Fruit fly (Drosophila melanogaster) whole organism, embryonic: ENCODE results near the gene Ras85D.
A peak's percentile ranks its signal among the peaks of the same experiment; 100 is the strongest.

ENCODE experiments used
- C15 ChIP-seq: fragments of 200-800 bp; sonication (Bioruptor generic); IDR thresholded peaks from 3 replicates; pipeline ENCODE4 v1.3.6; 2022; ENCODE audit warnings: missing biosample characterization, missing genetic modification characterization
- CG11504 ChIP-seq: fragments of 200-800 bp; sonication (Bioruptor generic); optimal IDR thresholded peaks from 3 replicates; lab custom pipeline; 2019; ENCODE audit warnings: missing biosample characterization, mild to moderate bottlenecking, missing genetic modification characterization, moderate library complexity
- CG12659 ChIP-seq: fragments of 200-800 bp; sonication (Bioruptor generic); optimal IDR thresholded peaks from 3 replicates; lab custom pipeline; 2017; ENCODE audit warnings: mild to moderate bottlenecking, missing biosample characterization, missing genetic modification reagents, missing genetic modification characterization
- CG13894 ChIP-seq: fragments of 200-800 bp; sonication (Bioruptor generic); optimal IDR thresholded peaks from 3 replicates; lab custom pipeline; 2018; ENCODE audit warnings: missing biosample characterization, mild to moderate bottlenecking, missing genetic modification characterization, moderate library complexity
- CG15269 ChIP-seq: fragments of 200-800 bp; sonication (Bioruptor generic); optimal IDR thresholded peaks from 2 replicates; lab custom pipeline; 2018; ENCODE audit warnings: missing biosample characterization, mild to moderate bottlenecking, missing genetic modification characterization, moderate library complexity
- CG17361 ChIP-seq: fragments of 200-800 bp; sonication (Bioruptor generic); IDR thresholded peaks from 3 replicates; pipeline ENCODE4 v1.3.6; 2022; ENCODE audit warnings: missing biosample characterization, missing genetic modification characterization
- CG18476 ChIP-seq: fragments of 200-800 bp; sonication (Bioruptor generic); optimal IDR thresholded peaks from 2 replicates; lab custom pipeline; 2016; ENCODE audit warnings: missing biosample characterization, mild to moderate bottlenecking, missing genetic modification characterization
- CG18619 ChIP-seq: fragments of 200-800 bp; sonication (Bioruptor generic); optimal IDR thresholded peaks from 3 replicates; lab custom pipeline; 2017; ENCODE audit warnings: missing biosample characterization, mild to moderate bottlenecking, missing genetic modification characterization
- CG18764 ChIP-seq: fragments of 200-800 bp; sonication (Bioruptor generic); optimal IDR thresholded peaks from 3 replicates; lab custom pipeline; 2016; ENCODE audit warnings: missing biosample characterization, missing genetic modification characterization
- CG2120 ChIP-seq: fragments of 200-800 bp; sonication (Bioruptor generic); optimal IDR thresholded peaks from 3 replicates; lab custom pipeline; 2016; ENCODE audit warnings: missing biosample characterization, missing genetic modification characterization
- CG2199 ChIP-seq: fragments of 200-800 bp; sonication (Bioruptor generic); IDR thresholded peaks from 3 replicates; pipeline ENCODE4 v1.3.6; 2022; ENCODE audit warnings: missing biosample characterization, missing genetic modification characterization
- CG2678 ChIP-seq: fragments of 200-800 bp; sonication (Bioruptor generic); optimal IDR thresholded peaks from 3 replicates; lab custom pipeline; 2019; ENCODE audit warnings: missing biosample characterization, mild to moderate bottlenecking, missing genetic modification characterization, moderate library complexity
- CG30403 ChIP-seq: fragments of 200-800 bp; sonication (Bioruptor generic); optimal IDR thresholded peaks from 3 replicates; lab custom pipeline; 2016; ENCODE audit warnings: missing biosample characterization, missing genetic modification characterization
- CG3281 ChIP-seq: fragments of 200-800 bp; sonication (Bioruptor generic); optimal IDR thresholded peaks from 3 replicates; lab custom pipeline; 2017; ENCODE audit warnings: missing biosample characterization, mild to moderate bottlenecking, missing genetic modification characterization
- CG7372 ChIP-seq: fragments of 200-800 bp; sonication (Bioruptor generic); IDR thresholded peaks from 2 replicates; pipeline ENCODE4 v1.3.6; 2022; ENCODE audit warnings: missing biosample characterization, missing genetic modification characterization
- CG7556 ChIP-seq: fragments of 200-800 bp; sonication (Bioruptor generic); optimal IDR thresholded peaks from 2 replicates; lab custom pipeline; 2017; ENCODE audit warnings: missing biosample characterization, mild to moderate bottlenecking, missing genetic modification characterization
- CG7839 ChIP-seq: fragments of 200-800 bp; sonication (Bioruptor generic); optimal IDR thresholded peaks from 3 replicates; lab custom pipeline; 2018; ENCODE audit warnings: missing biosample characterization, mild to moderate bottlenecking, missing genetic modification characterization, moderate library complexity
- CG8359 ChIP-seq: fragments of 200-800 bp; sonication (Bioruptor generic); optimal IDR thresholded peaks from 2 replicates; lab custom pipeline; 2017; ENCODE audit warnings: missing biosample characterization, mild to moderate bottlenecking, missing genetic modification characterization, borderline replicate concordance
- CoRest ChIP-seq: fragments of 200-800 bp; sonication (Bioruptor generic); optimal IDR thresholded peaks from 3 replicates; lab custom pipeline; 2018; ENCODE audit warnings: missing biosample characterization, mild to moderate bottlenecking, missing genetic modification characterization, moderate library complexity
- Deaf1 ChIP-seq: fragments of 200-800 bp; optimal IDR thresholded peaks from 3 replicates; lab custom pipeline; 2019; ENCODE audit warnings: missing biosample characterization, mild to moderate bottlenecking, missing genetic modification characterization, moderate library complexity
- Hand ChIP-seq: fragments of 200-800 bp; sonication (Bioruptor generic); optimal IDR thresholded peaks from 2 replicates; lab custom pipeline; 2017; ENCODE audit warnings: mild to moderate bottlenecking, missing biosample characterization, missing genetic modification reagents, missing genetic modification characterization
- Hmr ChIP-seq: fragments of 200-800 bp; sonication (Bioruptor generic); optimal IDR thresholded peaks from 3 replicates; lab custom pipeline; 2017; ENCODE audit warnings: mild to moderate bottlenecking, missing biosample characterization, missing genetic modification reagents, missing genetic modification characterization
- Jarid2 ChIP-seq: fragments of 200-800 bp; sonication (Bioruptor generic); optimal IDR thresholded peaks from 3 replicates; lab custom pipeline; 2017; ENCODE audit warnings: mild to moderate bottlenecking, missing biosample characterization, missing genetic modification reagents, missing genetic modification characterization
- Med ChIP-seq: fragments of 200-800 bp; sonication (Bioruptor generic); peaks from one replicate; lab custom pipeline; 2016; ENCODE audit warnings: missing biosample characterization, missing genetic modification characterization, mild to moderate bottlenecking, inconsistent platforms, moderate library complexity
- Meics ChIP-seq: fragments of 200-800 bp; sonication (Bioruptor generic); optimal IDR thresholded peaks from 2 replicates; lab custom pipeline; 2017; ENCODE audit warnings: missing biosample characterization, mild to moderate bottlenecking, missing genetic modification characterization
- Nf-YC ChIP-seq: fragments of 200-800 bp; optimal IDR thresholded peaks from 3 replicates; lab custom pipeline; 2019; ENCODE audit warnings: missing biosample characterization, mild to moderate bottlenecking, missing genetic modification characterization, moderate library complexity
- Pdp1 ChIP-seq, 2 experiments: fragments of 200-800 bp; sonication (Bioruptor generic); optimal IDR thresholded peaks; 3 replicates each; lab custom pipeline; 2016; ENCODE audit warnings: missing biosample characterization in 2 of 2, missing genetic modification characterization in 2 of 2, mild to moderate bottlenecking in 1 of 2, moderate library complexity in 1 of 2
- abd-A ChIP-seq: fragments of 200-800 bp; sonication (Bioruptor generic); optimal IDR thresholded peaks from 3 replicates; lab custom pipeline; 2019; ENCODE audit warnings: missing biosample characterization, mild to moderate bottlenecking, missing genetic modification characterization, moderate library complexity
- bigmax ChIP-seq: fragments of 200-800 bp; sonication (Bioruptor generic); optimal IDR thresholded peaks from 2 replicates; lab custom pipeline; 2018; ENCODE audit warnings: missing biosample characterization, mild to moderate bottlenecking, missing genetic modification characterization
- cg ChIP-seq: fragments of 200-800 bp; sonication (Bioruptor generic); optimal IDR thresholded peaks from 3 replicates; lab custom pipeline; 2019; ENCODE audit warnings: missing biosample characterization, mild to moderate bottlenecking, missing genetic modification characterization, moderate library complexity
- chinmo ChIP-seq: fragments of 200-800 bp; sonication (Bioruptor generic); IDR thresholded peaks from 4 replicates; pipeline ENCODE4 v1.3.6; 2022; ENCODE audit warnings: missing biosample characterization, missing genetic modification characterization; ENCODE audit not compliant: partially characterized antibody
- cwo ChIP-seq: fragments of 200-800 bp; sonication (Bioruptor generic); optimal IDR thresholded peaks from 3 replicates; lab custom pipeline; 2017; ENCODE audit warnings: missing biosample characterization, missing genetic modification characterization, mild to moderate bottlenecking, moderate library complexity, missing genetic modification reagents
- dan ChIP-seq: fragments of 200-800 bp; sonication (Bioruptor generic); IDR thresholded peaks from 2 replicates; pipeline ENCODE4 v1.3.6; 2022; ENCODE audit warnings: missing biosample characterization, missing genetic modification characterization
- dmrt99B ChIP-seq: fragments of 200-800 bp; sonication (Bioruptor generic); optimal IDR thresholded peaks from 2 replicates; lab custom pipeline; 2018; ENCODE audit warnings: missing biosample characterization, mild to moderate bottlenecking, missing genetic modification characterization, moderate library complexity
- gem ChIP-seq: fragments of 200-800 bp; sonication (Bioruptor generic); optimal IDR thresholded peaks from 2 replicates; lab custom pipeline; 2019; ENCODE audit warnings: missing biosample characterization, mild to moderate bottlenecking, missing genetic modification characterization, moderate library complexity
- grau ChIP-seq: fragments of 200-800 bp; optimal IDR thresholded peaks from 3 replicates; lab custom pipeline; 2019; ENCODE audit warnings: missing biosample characterization, mild to moderate bottlenecking, missing genetic modification characterization, moderate library complexity
- lilli ChIP-seq: fragments of 200-800 bp; sonication (Bioruptor generic); optimal IDR thresholded peaks from 3 replicates; lab custom pipeline; 2016; ENCODE audit warnings: missing biosample characterization, missing genetic modification characterization
- mirr ChIP-seq: fragments of 200-800 bp; sonication (Bioruptor generic); optimal IDR thresholded peaks from 3 replicates; lab custom pipeline; 2018; ENCODE audit warnings: missing biosample characterization, mild to moderate bottlenecking, missing genetic modification characterization
- nau ChIP-seq: fragments of 200-800 bp; sonication (Bioruptor generic); optimal IDR thresholded peaks from 3 replicates; lab custom pipeline; 2017; ENCODE audit warnings: missing biosample characterization, mild to moderate bottlenecking, missing genetic modification characterization, missing genetic modification reagents
- phol ChIP-seq: fragments of 200-800 bp; sonication (Bioruptor generic); optimal IDR thresholded peaks from 3 replicates; lab custom pipeline; 2018; ENCODE audit warnings: missing biosample characterization, mild to moderate bottlenecking, missing genetic modification characterization, moderate library complexity
- pnt ChIP-seq: fragments of 200-800 bp; sonication (Bioruptor generic); optimal IDR thresholded peaks from 3 replicates; lab custom pipeline; 2016; ENCODE audit warnings: missing biosample characterization, missing genetic modification characterization
- pros ChIP-seq: fragments of 200-800 bp; sonication (Bioruptor generic); optimal IDR thresholded peaks from 3 replicates; lab custom pipeline; 2019; ENCODE audit warnings: missing biosample characterization, mild to moderate bottlenecking, missing genetic modification characterization, moderate library complexity
- rib ChIP-seq: fragments of 200-800 bp; sonication (Bioruptor generic); IDR thresholded peaks from 2 replicates; pipeline ENCODE4 v1.3.6; 2022; ENCODE audit warnings: missing biosample characterization, missing genetic modification characterization
- ro ChIP-seq: fragments of 200-800 bp; sonication (Bioruptor generic); IDR thresholded peaks from 2 replicates; pipeline ENCODE4 v1.3.6; 2022; ENCODE audit warnings: missing biosample characterization, missing genetic modification characterization
- stc ChIP-seq: fragments of 200-800 bp; sonication (Bioruptor generic); IDR thresholded peaks from 2 replicates; pipeline ENCODE4 v1.3.6; 2022; ENCODE audit warnings: missing biosample characterization, missing genetic modification characterization

Ras85D gene

dm6 chr3R:9491065-9491567, 21.8 kb downstream of the Ras85D start (continued):
- TF ChIP-seq dan (GFP tag; lab: Robert Waterston, UW) (no peak), CG7372 (GFP tag; lab: Robert Waterston, UW) (no peak), bigmax (GFP tag; lab: Kevin White, UChicago) (no peak), stc (GFP tag; lab: Robert Waterston, UW) (no peak), CG17361 (GFP tag; lab: Robert Waterston, UW) (no peak), ro (no peak), CG2199 (GFP tag; lab: Robert Waterston, UW) (no peak), CG13894 (tag; lab: Kevin White, UChicago) (peak; percentile 75), nau (GFP tag; lab: Kevin White, UChicago) (no peak)

DNA sequence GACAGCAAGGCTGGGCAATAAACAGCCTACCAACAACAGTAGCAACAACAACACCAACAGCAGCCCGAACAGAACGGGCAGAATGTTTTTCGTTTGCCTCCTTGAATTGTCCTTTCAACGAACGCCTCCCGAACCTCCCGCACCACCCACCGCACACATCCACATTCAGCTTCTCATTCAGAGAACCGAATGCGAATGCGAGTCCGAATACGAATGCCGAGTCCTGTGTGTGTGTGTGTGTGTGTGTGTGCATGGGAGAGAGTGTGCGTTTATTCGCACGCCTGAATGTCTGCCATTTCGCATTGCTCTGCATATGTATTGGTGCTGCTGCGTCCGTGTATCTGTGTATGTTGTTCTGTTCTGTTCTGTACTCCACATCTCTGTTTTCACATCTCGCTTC, 24.4 kb downstream of the Ras85D start:
- TF ChIP-seq cg (GFP tag; lab: Kevin White, UChicago) (peak; percentile 47), Deaf1 (tag; lab: Kevin White, UChicago) (peak; percentile 93), CG13894 (tag; lab: Kevin White, UChicago) (peak; percentile 41), C15 (GFP tag; lab: Robert Waterston, UW) (no peak), pnt (GFP tag; lab: Kevin White, UChicago) (no peak), chinmo (GFP tag; lab: Robert Waterston, UW) (0 out of 4 replicates have a peak, but pooled peaks have one; percentile 46), abd-A (tag; lab: Kevin White, UChicago) (peak; percentile 92), CoRest (tag; lab: Kevin White, UChicago) (no peak), mirr (peak; percentile 35)

DNA sequence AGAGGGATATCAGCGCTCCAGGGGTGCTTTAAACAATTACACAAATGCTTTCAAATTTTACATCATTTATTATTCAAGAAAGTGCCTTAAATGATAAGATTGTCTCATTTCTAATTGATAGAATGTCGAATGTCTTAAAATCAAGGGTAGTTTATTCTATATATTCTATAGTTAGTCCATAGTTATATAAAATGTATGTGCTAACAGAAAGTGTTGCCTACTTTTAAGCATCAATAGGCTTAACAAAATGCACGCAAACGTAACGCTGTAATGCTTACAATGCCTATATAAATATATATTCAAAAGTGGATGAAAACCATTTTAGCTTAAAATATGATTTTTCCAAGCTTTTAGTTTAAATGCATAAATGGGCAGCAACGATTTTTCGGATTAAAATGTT, 24.9 kb downstream of the Ras85D start:
- TF ChIP-seq CG3281 (GFP tag; lab: Kevin White, UChicago), result peak; percentile 12
- peak; percentile 4 for TF ChIP-seq cwo (GFP tag; lab: Kevin White, UChicago)
- peak; percentile 39; the same call in 1 of the 3 replicates for TF ChIP-seq CG17361 (GFP tag; lab: Robert Waterston, UW)
- peak; percentile 41 for TF ChIP-seq CG7839 (tag; lab: Kevin White, UChicago)
- TF ChIP-seq grau (tag; lab: Kevin White, UChicago), result peak; percentile 27
- no peak for TF ChIP-seq chinmo (GFP tag; lab: Robert Waterston, UW)
- TF ChIP-seq Med (GFP tag; lab: Kevin White, UChicago), result peak; percentile 41
- peak; percentile 4 for TF ChIP-seq dmrt99B (tag; lab: Kevin White, UChicago)
- peak; percentile 25 for TF ChIP-seq CoRest (tag; lab: Kevin White, UChicago)
- TF ChIP-seq CG8359, result no peak
- TF ChIP-seq Pdp1 (GFP tag; optimal IDR thresholded peaks at IDR 0.05; lab: Kevin White, UChicago), result peak in 1 of 2 experiments; percentile 7
- TF ChIP-seq CG2678 (tag; lab: Kevin White, UChicago), result peak; percentile 45
- no peak for TF ChIP-seq pros (GFP tag; lab: Kevin White, UChicago)
- no peak for TF ChIP-seq Jarid2 (GFP tag; lab: Kevin White, UChicago)
- no peak for TF ChIP-seq CG18476
- TF ChIP-seq CG11504 (tag; lab: Kevin White, UChicago), result peak; percentile 50
- peak; percentile 14 for TF ChIP-seq Nf-YC
- peak; percentile 18 for TF ChIP-seq CG18619 (GFP tag; lab: Kevin White, UChicago)
- TF ChIP-seq gem (tag; lab: Kevin White, UChicago), result peak; percentile 28
- peak; percentile 10 for TF ChIP-seq CG15269
- peak; percentile 5 for TF ChIP-seq lilli (GFP tag; lab: Kevin White, UChicago)
- no peak for TF ChIP-seq CG18764 (GFP tag; lab: Kevin White, UChicago)
- no peak for TF ChIP-seq phol (tag; lab: Kevin White, UChicago)
- TF ChIP-seq CG2120 (GFP tag; lab: Kevin White, UChicago), result peak; percentile 28
- peak; percentile 57 for TF ChIP-seq CG7556 (GFP tag; lab: Kevin White, UChicago)
- peak; percentile 56 for TF ChIP-seq Hand (GFP tag; lab: Kevin White, UChicago)
- TF ChIP-seq CG30403 (GFP tag; lab: Kevin White, UChicago), result peak; percentile 17
- no peak for TF ChIP-seq rib (GFP tag; lab: Robert Waterston, UW)
- peak; percentile 26 for TF ChIP-seq Hmr (GFP tag; lab: Kevin White, UChicago)
- peak; percentile 5 for TF ChIP-seq CG12659 (GFP tag; lab: Kevin White, UChicago)
- TF ChIP-seq Meics (GFP tag; lab: Kevin White, UChicago), result peak; percentile 52
